Worm (Caenorhabditis elegans) whole organism, mixed stage, embryonic: Measurements from ENCODE around the gene fbxb-24.

Experiments
- M03D4.4 ChIP-seq: sonication (generic microtip); optimal IDR thresholded peaks from 2 replicates; lab custom pipeline; 2017; ENCODE audit warnings: mild to moderate bottlenecking, missing genetic modification characterization, missing compliant biosample characterization
- bed-3 ChIP-seq: fragments of 200-800 bp; sonication (Bioruptor generic); optimal IDR thresholded peaks from 3 replicates; lab custom pipeline; 2018; ENCODE audit warnings: mild to moderate bottlenecking, missing genetic modification characterization, moderate library complexity, missing compliant biosample characterization
- ces-1 ChIP-seq: fragments of 150-350 bp; optimal IDR thresholded peaks from 2 replicates; lab custom pipeline; 2014; ENCODE audit warnings: missing biosample characterization, missing genetic modification reagents, missing genetic modification characterization
- drap-1 ChIP-seq: fragments of 200-800 bp; sonication (Bioruptor generic); optimal IDR thresholded peaks from 3 replicates; lab custom pipeline; 2018; ENCODE audit warnings: mild to moderate bottlenecking, missing genetic modification characterization, missing compliant biosample characterization
- elt-1 ChIP-seq: sonication (generic microtip); optimal IDR thresholded peaks from 2 replicates; lab custom pipeline; 2017; ENCODE audit warnings: missing genetic modification characterization, mild to moderate bottlenecking, missing compliant biosample characterization, antibody characterized with exemption, moderate library complexity, borderline replicate concordance; ENCODE audit not compliant: insufficient read depth
- lsy-2 ChIP-seq: fragments of 150-350 bp; optimal IDR thresholded peaks from 2 replicates; lab custom pipeline; 2014; ENCODE audit warnings: missing biosample characterization, missing genetic modification characterization
- mab-5 ChIP-seq: fragments of 150-350 bp; optimal IDR thresholded peaks from 2 replicates; lab custom pipeline; 2014; ENCODE audit warnings: missing biosample characterization, missing genetic modification characterization
- nhr-237 ChIP-seq: fragments of 150-350 bp; optimal IDR thresholded peaks from 2 replicates; lab custom pipeline; 2014; ENCODE audit warnings: missing biosample characterization, missing genetic modification characterization
- nhr-76 ChIP-seq: sonication (generic microtip); optimal IDR thresholded peaks from 2 replicates; lab custom pipeline; 2017; ENCODE audit warnings: missing biosample characterization, missing genetic modification characterization
- pha-4 ChIP-seq: fragments of 150-350 bp; optimal IDR thresholded peaks from 2 replicates; lab custom pipeline; 2018; ENCODE audit warnings: missing biosample characterization, missing genetic modification reagents, missing genetic modification characterization
- sptf-1 ChIP-seq: sonication (generic microtip); optimal IDR thresholded peaks from 2 replicates; lab custom pipeline; 2017; ENCODE audit warnings: mild to moderate bottlenecking, missing genetic modification characterization, moderate library complexity, missing compliant biosample characterization
- zip-8 ChIP-seq: fragments of 150-350 bp; optimal IDR thresholded peaks from 2 replicates; lab custom pipeline; 2014; ENCODE audit warnings: missing biosample characterization, missing genetic modification characterization

DNA sequence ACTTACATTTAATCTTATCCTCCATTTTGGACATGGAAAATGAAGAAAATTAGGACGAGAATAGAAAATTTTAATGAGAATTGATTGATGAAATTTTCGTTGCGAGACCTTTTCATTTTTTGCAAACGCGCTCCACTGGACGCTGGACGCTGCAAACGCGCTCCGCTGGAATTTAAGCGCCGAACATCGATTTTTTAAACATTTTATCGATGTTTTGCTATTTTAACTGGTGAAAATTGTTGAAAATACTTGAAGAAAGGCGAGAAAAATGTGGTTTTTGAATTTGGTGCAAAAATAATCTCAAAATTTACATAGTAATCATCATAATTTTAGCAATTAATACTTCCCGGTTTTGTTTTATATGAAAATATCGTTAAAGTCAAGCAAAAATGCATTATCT lies 15.8 kb upstream of the fbxb-24 start, which contains the start of gene Y56A3A.41:
- TF ChIP-seq pha-4 (tag; lab: Kevin White, UChicago), result no peak
- no peak for TF ChIP-seq mab-5 (tag; lab: Kevin White, UChicago)
- TF ChIP-seq nhr-76 (tag; lab: Kevin White, UChicago), result no peak
- no peak for TF ChIP-seq elt-1 (tag; lab: Kevin White, UChicago)
- no peak for TF ChIP-seq sptf-1 (tag; lab: Kevin White, UChicago)
- no peak for TF ChIP-seq lsy-2 (tag; lab: Kevin White, UChicago)
- no peak for TF ChIP-seq bed-3 (GFP tag; lab: Kevin White, UChicago)
- TF ChIP-seq zip-8 (tag; lab: Kevin White, UChicago), result no peak
- no peak for TF ChIP-seq M03D4.4 (tag; lab: Kevin White, UChicago)
- TF ChIP-seq ces-1, result no peak
- no peak for TF ChIP-seq nhr-237 (tag; lab: Kevin White, UChicago)
- no peak for TF ChIP-seq drap-1 (GFP tag; lab: Kevin White, UChicago)
